Worm (Caenorhabditis elegans) whole organism, young adult: ENCODE data around the gene F15E6.5.

Experiments
- B0336.3 ChIP-seq: fragments of 200-800 bp; sonication (Bioruptor generic); IDR thresholded peaks from 2 replicates; pipeline ENCODE4 v1.3.6; 2022; ENCODE audit warnings: missing genetic modification characterization, missing compliant biosample characterization
- D2030.7 ChIP-seq: fragments of 200-800 bp; sonication (Bioruptor generic); IDR thresholded peaks from 2 replicates; pipeline ENCODE4 v1.3.6; 2022; ENCODE audit warnings: missing genetic modification reagents, missing genetic modification characterization, missing compliant biosample characterization
- F39B2.1 ChIP-seq: fragments of 200-800 bp; sonication (Bioruptor generic); IDR thresholded peaks from 2 replicates; pipeline ENCODE4 v1.3.6; 2022; ENCODE audit warnings: missing genetic modification reagents, missing genetic modification characterization, missing compliant biosample characterization
- T07F8.4 ChIP-seq: sonication (generic microtip); optimal IDR thresholded peaks from 2 replicates; lab custom pipeline; 2016; ENCODE audit warnings: mild to moderate bottlenecking, missing genetic modification characterization, moderate library complexity, missing compliant biosample characterization
- Y79H2A.3 ChIP-seq: fragments of 200-800 bp; sonication (Bioruptor generic); conservative IDR thresholded peaks from 2 replicates; pipeline ENCODE4 v1.3.6; 2022; ENCODE audit warnings: missing genetic modification reagents, missing genetic modification characterization, missing compliant biosample characterization
- atf-7 ChIP-seq: sonication (generic microtip); optimal IDR thresholded peaks from 2 replicates; lab custom pipeline; 2017; ENCODE audit warnings: mild to moderate bottlenecking, missing genetic modification characterization, missing compliant biosample characterization
- attf-6 ChIP-seq: fragments of 200-800 bp; sonication (Bioruptor generic); IDR thresholded peaks from 2 replicates; pipeline ENCODE4 v1.3.6; 2022; ENCODE audit warnings: missing genetic modification reagents, missing genetic modification characterization, missing compliant biosample characterization
- cebp-1 ChIP-seq, 2 experiments: fragments of 200-800 bp in 1 of 2; sonication (Bioruptor generic) in 1 of 2; sonication (generic microtip) in 1 of 2; IDR thresholded peaks in 1 of 2; optimal IDR thresholded peaks in 1 of 2; 2 replicates each; pipeline versions ENCODE4 v1.3.6 to Lab custom; 2017 to 2022; ENCODE audit warnings: missing compliant biosample characterization in 2 of 2, missing genetic modification characterization in 2 of 2, mild to moderate bottlenecking in 1 of 2, missing genetic modification reagents in 1 of 2, moderate library complexity in 1 of 2
- cebp-2 ChIP-seq: fragments of 200-800 bp; sonication (Bioruptor generic); IDR thresholded peaks from 2 replicates; pipeline ENCODE4 v1.3.6; 2022; ENCODE audit warnings: missing genetic modification characterization, missing compliant biosample characterization
- chd-7 ChIP-seq: sonication (generic microtip); optimal IDR thresholded peaks from 2 replicates; lab custom pipeline; 2016; ENCODE audit warnings: mild to moderate bottlenecking, missing genetic modification characterization, moderate library complexity, missing compliant biosample characterization
- dpff-1 ChIP-seq: sonication (generic microtip); optimal IDR thresholded peaks from 2 replicates; lab custom pipeline; 2017; ENCODE audit warnings: mild to moderate bottlenecking, missing genetic modification characterization, missing compliant biosample characterization
- egl-44 ChIP-seq: fragments of 200-800 bp; sonication (Bioruptor generic); IDR thresholded peaks from 2 replicates; pipeline ENCODE4 v1.3.6; 2022; ENCODE audit warnings: missing genetic modification reagents, missing genetic modification characterization, missing compliant biosample characterization
- egrh-3 ChIP-seq: fragments of 200-800 bp; sonication (Bioruptor generic); IDR thresholded peaks from 2 replicates; pipeline ENCODE4 v1.3.6; 2022; ENCODE audit warnings: missing genetic modification reagents, missing genetic modification characterization, missing compliant biosample characterization
- ekl-4 ChIP-seq: fragments of 200-800 bp; sonication (Bioruptor generic); IDR thresholded peaks from 2 replicates; pipeline ENCODE4 v1.3.6; 2022; ENCODE audit warnings: missing genetic modification reagents, missing genetic modification characterization, missing compliant biosample characterization
- ets-4 ChIP-seq: fragments of 200-800 bp; sonication (Bioruptor generic); optimal IDR thresholded peaks from 2 replicates; lab custom pipeline; 2018; ENCODE audit warnings: mild to moderate bottlenecking, missing genetic modification characterization, missing compliant biosample characterization
- fkh-3 ChIP-seq: sonication (generic microtip); optimal IDR thresholded peaks from 2 replicates; lab custom pipeline; 2016; ENCODE audit warnings: mild to moderate bottlenecking, missing genetic modification characterization, missing compliant biosample characterization
- hlh-12 ChIP-seq: sonication (generic microtip); optimal IDR thresholded peaks from 2 replicates; lab custom pipeline; 2016; ENCODE audit warnings: missing genetic modification characterization, missing compliant biosample characterization
- hmg-1.2 ChIP-seq: fragments of 200-800 bp; sonication (Bioruptor generic); IDR thresholded peaks from 2 replicates; pipeline ENCODE4 v1.3.6; 2022; ENCODE audit warnings: missing genetic modification reagents, missing genetic modification characterization, missing compliant biosample characterization
- hmg-20 ChIP-seq: fragments of 200-800 bp; sonication (Bioruptor generic); IDR thresholded peaks from 2 replicates; pipeline ENCODE4 v1.3.6; 2022; ENCODE audit warnings: missing genetic modification reagents, missing genetic modification characterization, missing compliant biosample characterization
- hsf-1 ChIP-seq: fragments of 200-800 bp; sonication (Bioruptor generic); IDR thresholded peaks from 2 replicates; pipeline ENCODE4 v1.3.6; 2022; ENCODE audit warnings: missing genetic modification reagents, missing genetic modification characterization, missing compliant biosample characterization
- lin-26 ChIP-seq: fragments of 200-800 bp; sonication (Bioruptor generic); IDR thresholded peaks from 2 replicates; pipeline ENCODE4 v1.3.6; 2022; ENCODE audit warnings: missing genetic modification reagents, missing genetic modification characterization, missing compliant biosample characterization
- madf-6 ChIP-seq: fragments of 200-800 bp; sonication (Bioruptor generic); IDR thresholded peaks from 2 replicates; pipeline ENCODE4 v1.3.6; 2022; ENCODE audit warnings: missing genetic modification reagents, missing genetic modification characterization, missing compliant biosample characterization
- mcd-1 ChIP-seq: fragments of 200-800 bp; sonication (Bioruptor generic); IDR thresholded peaks from 2 replicates; pipeline ENCODE4 v1.3.6; 2022; ENCODE audit warnings: missing genetic modification reagents, missing genetic modification characterization, missing compliant biosample characterization
- mes-4 ChIP-seq: sonication (generic microtip); optimal IDR thresholded peaks from 2 replicates; lab custom pipeline; 2016; ENCODE audit warnings: missing genotype, missing genetic modification characterization, missing compliant biosample characterization
- mxl-1 ChIP-seq: sonication (generic microtip); optimal IDR thresholded peaks from 2 replicates; lab custom pipeline; 2016; ENCODE audit warnings: missing genetic modification characterization, missing compliant biosample characterization
- nfya-1 ChIP-seq: sonication (generic microtip); optimal IDR thresholded peaks from 2 replicates; lab custom pipeline; 2017; ENCODE audit warnings: antibody characterized with exemption, missing compliant biosample characterization, missing genetic modification characterization, borderline replicate concordance; ENCODE audit not compliant: insufficient read depth
- nfya-2 ChIP-seq: fragments of 200-800 bp; sonication (Bioruptor generic); IDR thresholded peaks from 2 replicates; pipeline ENCODE4 v1.3.6; 2022; ENCODE audit warnings: missing genetic modification reagents, missing genetic modification characterization, missing compliant biosample characterization
- pbrm-1 ChIP-seq: fragments of 200-800 bp; sonication (Bioruptor generic); IDR thresholded peaks from 2 replicates; pipeline ENCODE4 v1.3.6; 2022; ENCODE audit warnings: missing genetic modification reagents, missing genetic modification characterization, missing compliant biosample characterization
- pha-4 ChIP-seq: fragments of 150-350 bp; sonication (generic microtip); optimal IDR thresholded peaks from 2 replicates; lab custom pipeline; 2014; ENCODE audit warnings: missing biosample characterization, missing genetic modification reagents, missing genetic modification characterization
- rpc-1 ChIP-seq, 2 experiments: fragments of 150-350 bp in 1 of 2; sonication (generic microtip) in 1 of 2; optimal IDR thresholded peaks; 2 replicates each; lab custom pipeline; 2014 to 2018; ENCODE audit warnings: missing biosample characterization in 1 of 2, missing genetic modification characterization in 1 of 2, missing genetic modification reagents in 1 of 2, missing genotype in 1 of 2
- snpc-1.1 ChIP-seq: sonication (generic microtip); optimal IDR thresholded peaks from 2 replicates; lab custom pipeline; 2017; ENCODE audit warnings: missing genetic modification characterization, mild to moderate bottlenecking, missing compliant biosample characterization, antibody characterized with exemption, moderate library complexity, missing genotype, missing genetic modification reagents; ENCODE audit not compliant: insufficient read depth
- snpc-1.3 ChIP-seq: sonication (generic microtip); optimal IDR thresholded peaks from 2 replicates; lab custom pipeline; 2017; ENCODE audit warnings: missing genetic modification characterization, mild to moderate bottlenecking, missing compliant biosample characterization, antibody characterized with exemption, moderate library complexity, missing genotype, missing genetic modification reagents; ENCODE audit not compliant: insufficient read depth
- snpc-3.4 ChIP-seq: sonication (generic microtip); optimal IDR thresholded peaks from 2 replicates; lab custom pipeline; 2017; ENCODE audit warnings: missing genetic modification characterization, mild to moderate bottlenecking, missing compliant biosample characterization, antibody characterized with exemption, moderate library complexity, missing genotype, missing genetic modification reagents
- tbp1 ChIP-seq: fragments of 200-800 bp; sonication (Bioruptor generic); optimal IDR thresholded peaks from 2 replicates; lab custom pipeline; 2018; ENCODE audit warnings: mild to moderate bottlenecking, missing genetic modification characterization, missing compliant biosample characterization
- tbx-9 ChIP-seq: sonication (generic microtip); optimal IDR thresholded peaks from 2 replicates; lab custom pipeline; 2016; ENCODE audit warnings: borderline replicate concordance, missing genetic modification characterization, inconsistent platforms, missing compliant biosample characterization
- xnd-1 ChIP-seq: sonication (generic microtip); optimal IDR thresholded peaks from 2 replicates; lab custom pipeline; 2016; ENCODE audit warnings: missing genotype, missing genetic modification reagents, missing genetic modification characterization, missing compliant biosample characterization
- zfh-2 ChIP-seq: fragments of 200-800 bp; sonication (Bioruptor generic); conservative IDR thresholded peaks from 2 replicates; pipeline ENCODE4 v1.3.6; 2022; ENCODE audit warnings: missing genetic modification reagents, missing genetic modification characterization, missing compliant biosample characterization
- ztf-18 ChIP-seq: sonication (generic microtip); optimal IDR thresholded peaks from 2 replicates; lab custom pipeline; 2016; ENCODE audit warnings: missing genotype, mild to moderate bottlenecking, missing genetic modification characterization, missing compliant biosample characterization
- ztf-22 ChIP-seq: fragments of 200-800 bp; sonication (Bioruptor generic); optimal IDR thresholded peaks from 2 replicates; lab custom pipeline; 2018; ENCODE audit warnings: mild to moderate bottlenecking, missing genetic modification characterization, moderate library complexity, missing compliant biosample characterization
- ztf-6 ChIP-seq: fragments of 200-800 bp; sonication (Bioruptor generic); IDR thresholded peaks from 2 replicates; pipeline ENCODE4 v1.3.6; 2022; ENCODE audit warnings: missing genetic modification reagents, missing genetic modification characterization, missing compliant biosample characterization

Gene F15E6.5

ce11 chrIV:4307227-4307946 is 18.0 kb downstream of the F15E6.5 start, which contains the start of gene set-9 (continued):
- TF ChIP-seq nfya-2 (GFP tag; lab: Robert Waterston, UW) (no peak), D2030.7 (GFP tag; lab: Robert Waterston, UW) (no peak), tbx-9 (no peak), ets-4 (GFP tag; lab: Kevin White, UChicago) (no peak), xnd-1 (tag; lab: Kevin White, UChicago) (no peak)

- TF ChIP-seq egrh-3 = peak; percentile 77
These were observed 23.0 kb downstream of the F15E6.5 start for ce11 chrIV:4312394-4312793.

DNA sequence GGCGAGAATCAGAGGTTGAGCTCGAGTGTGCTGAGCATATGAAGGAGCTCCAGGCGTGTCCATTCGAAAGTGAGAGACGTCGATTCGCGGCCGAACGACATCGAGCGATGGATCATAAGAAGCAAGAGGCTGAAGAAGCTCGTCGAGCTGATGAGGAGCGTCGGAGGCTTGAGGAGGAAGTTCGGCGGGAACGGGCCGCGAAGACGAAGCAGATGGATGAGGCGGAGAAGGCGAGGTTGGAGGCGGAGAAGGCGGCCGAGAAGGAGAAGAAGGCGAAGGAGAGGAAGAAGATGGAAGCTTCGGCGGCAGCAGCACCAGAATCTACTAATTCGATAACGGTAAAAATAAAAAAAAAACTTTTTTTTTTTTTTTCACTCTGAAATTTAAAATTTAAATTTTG is 23.8 kb downstream of the F15E6.5 start:
- 0 out of 2 replicates have a peak, but pooled peaks have one; percentile 22 for TF ChIP-seq zfh-2 (GFP tag; lab: Robert Waterston, UW)
- TF ChIP-seq attf-6 = 0 out of 2 replicates have a peak, but pooled peaks have one; percentile 11
- peak; percentile 84 for TF ChIP-seq egrh-3

- TF ChIP-seq nfya-1 (tag; lab: Kevin White, UChicago) (no peak), pbrm-1 (GFP tag; lab: Robert Waterston, UW) (0 out of 2 replicates have a peak, but pooled peaks have one; percentile 30), hmg-20 (no peak), ztf-18 (tag; lab: Kevin White, UChicago) (no peak), madf-6 (GFP tag; lab: Robert Waterston, UW) (peak; percentile 40; the same call in 1 of the 2 replicates), ztf-6 (no peak), snpc-1.1 (tag; lab: Kevin White, UChicago) (no peak), T07F8.4 (tag; lab: Kevin White, UChicago) (no peak), chd-7 (no peak), dpff-1 (tag; lab: Kevin White, UChicago) (peak; percentile 33), snpc-3.4 (tag; lab: Kevin White, UChicago) (peak; percentile 8), mcd-1 (no peak), rpc-1 (optimal IDR thresholded peaks at IDR 0.05; lab: Kevin White, UChicago) (no peak), rpc-1 (tag; optimal IDR thresholded peaks at IDR 0.05; lab: Kevin White, UChicago) (no peak), tbp1 (GFP tag; lab: Kevin White, UChicago) (no peak), cebp-1 (GFP tag; IDR thresholded peaks at IDR 0.05; lab: Robert Waterston, UW) (no peak), cebp-1 (tag; optimal IDR thresholded peaks at IDR 0.05; lab: Kevin White, UChicago) (no peak), hlh-12 (no peak), mxl-1 (no peak), egl-44 (no peak), snpc-1.3 (no peak), ekl-4 (GFP tag; lab: Robert Waterston, UW) (peak; percentile 47; the same call in 1 of the 2 replicates), F39B2.1 (GFP tag; lab: Robert Waterston, UW) (0 out of 2 replicates have a peak, but pooled peaks have one; percentile 10), fkh-3 (no peak), atf-7 (no peak), B0336.3 (GFP tag; lab: Robert Waterston, UW) (0 out of 2 replicates have a peak, but pooled peaks have one; percentile 9), pha-4 (no peak), hmg-1.2 (GFP tag; lab: Robert Waterston, UW) (no peak), attf-6 (peak; percentile 65), mes-4 (tag; lab: Kevin White, UChicago) (no peak), cebp-2 (GFP tag; lab: Robert Waterston, UW) (no peak), lin-26 (GFP tag; lab: Robert Waterston, UW) (peak; percentile 36; the same call in 1 of the 2 replicates), ztf-22 (no peak), hsf-1 (GFP tag; lab: Robert Waterston, UW) (0 out of 2 replicates have a peak, but pooled peaks have one; percentile 36), Y79H2A.3 (GFP tag; lab: Robert Waterston, UW) (no peak)
These were observed 27.5 kb downstream of the F15E6.5 start, which contains the start of gene Y24D9B.1 for ce11 chrIV:4316813-4317408. TSS of gene Y24D9B.1 (plus strand) at chrIV:4317358.
